Fruit fly (Drosophila melanogaster) whole organism, prepupa: ENCODE data around the gene Sec71.
A peak's percentile ranks its signal among the peaks of the same experiment; 100 is the strongest.

Experiments used
- Blimp-1 ChIP-seq: fragments of 200-800 bp; sonication (Bioruptor generic); optimal IDR thresholded peaks from 3 replicates; lab custom pipeline; 2017; ENCODE audit warnings: missing biosample characterization, missing genetic modification characterization, mild to moderate bottlenecking, moderate library complexity, missing genetic modification reagents
- CG10669 ChIP-seq: fragments of 200-800 bp; sonication (Bioruptor generic); optimal IDR thresholded peaks from 3 replicates; lab custom pipeline; 2018; ENCODE audit warnings: missing biosample characterization, mild to moderate bottlenecking, missing genetic modification characterization, moderate library complexity
- CG11762 ChIP-seq: fragments of 200-800 bp; sonication (Bioruptor generic); optimal IDR thresholded peaks from 3 replicates; lab custom pipeline; 2016; ENCODE audit warnings: missing biosample characterization, missing genetic modification characterization; ENCODE audit not compliant: insufficient read depth
- CG15336 ChIP-seq: fragments of 200-800 bp; sonication (Bioruptor generic); IDR thresholded peaks from 2 replicates; pipeline ENCODE4 v1.3.6; 2022; ENCODE audit warnings: missing biosample characterization, missing genetic modification characterization
- CG1621 ChIP-seq: fragments of 200-800 bp; sonication (Bioruptor generic); optimal IDR thresholded peaks from 3 replicates; lab custom pipeline; 2018; ENCODE audit warnings: missing biosample characterization, mild to moderate bottlenecking, missing genetic modification characterization
- CG16779 ChIP-seq: fragments of 200-800 bp; sonication (Bioruptor generic); optimal IDR thresholded peaks from 3 replicates; lab custom pipeline; 2017; ENCODE audit warnings: missing biosample characterization, mild to moderate bottlenecking, missing genetic modification characterization
- CG31627 ChIP-seq: fragments of 200-800 bp; sonication (Bioruptor generic); optimal IDR thresholded peaks from 3 replicates; lab custom pipeline; 2016; ENCODE audit warnings: missing biosample characterization, missing genetic modification characterization
- CG32006 ChIP-seq: fragments of 200-800 bp; sonication (Bioruptor generic); optimal IDR thresholded peaks from 3 replicates; lab custom pipeline; 2017; ENCODE audit warnings: missing biosample characterization, mild to moderate bottlenecking, missing genetic modification characterization
- CG3919 ChIP-seq: fragments of 200-800 bp; sonication (Bioruptor generic); optimal IDR thresholded peaks from 3 replicates; lab custom pipeline; 2016; ENCODE audit warnings: missing biosample characterization, missing genetic modification characterization
- CG6163 ChIP-seq: fragments of 200-800 bp; sonication (Bioruptor generic); IDR thresholded peaks from 3 replicates; pipeline ENCODE4 v1.3.6; 2022; ENCODE audit warnings: missing biosample characterization, missing genetic modification characterization
- CG6276 ChIP-seq: fragments of 200-800 bp; sonication (Bioruptor generic); optimal IDR thresholded peaks from 2 replicates; lab custom pipeline; 2017; ENCODE audit warnings: missing biosample characterization, mild to moderate bottlenecking, missing genetic modification characterization
- CG6808 ChIP-seq: fragments of 200-800 bp; sonication (Bioruptor generic); optimal IDR thresholded peaks from 3 replicates; lab custom pipeline; 2017; ENCODE audit warnings: missing biosample characterization, missing genetic modification characterization, mild to moderate bottlenecking, moderate library complexity, missing genetic modification reagents
- CG6854 ChIP-seq: fragments of 200-800 bp; sonication (Bioruptor generic); optimal IDR thresholded peaks from 2 replicates; lab custom pipeline; 2017; ENCODE audit warnings: missing biosample characterization, mild to moderate bottlenecking, missing genetic modification characterization
- CG7368 ChIP-seq: fragments of 200-800 bp; sonication (Bioruptor generic); optimal IDR thresholded peaks from 3 replicates; lab custom pipeline; 2016; ENCODE audit warnings: missing biosample characterization, missing genetic modification characterization
- CG8632 ChIP-seq: fragments of 200-800 bp; sonication (Bioruptor generic); optimal IDR thresholded peaks from 3 replicates; lab custom pipeline; 2016; ENCODE audit warnings: missing biosample characterization, missing genetic modification characterization
- Eip78C ChIP-seq: fragments of 200-800 bp; sonication (Bioruptor generic); peaks from one replicate; lab custom pipeline; 2016; ENCODE audit warnings: missing biosample characterization, missing genetic modification characterization
- Eip93F ChIP-seq: fragments of 200-800 bp; sonication (Bioruptor generic); optimal IDR thresholded peaks from 2 replicates; lab custom pipeline; 2016; ENCODE audit warnings: missing biosample characterization, mild to moderate bottlenecking, missing genetic modification characterization
- Ets21C ChIP-seq: fragments of 200-800 bp; sonication (Bioruptor generic); optimal IDR thresholded peaks from 3 replicates; lab custom pipeline; 2016; ENCODE audit warnings: missing biosample characterization, missing genetic modification characterization
- Ets96B ChIP-seq: fragments of 200-800 bp; optimal IDR thresholded peaks from 2 replicates; lab custom pipeline; 2019; ENCODE audit warnings: missing biosample characterization, mild to moderate bottlenecking, missing genetic modification characterization, moderate library complexity
- Gug ChIP-seq: fragments of 200-800 bp; sonication (Bioruptor generic); IDR thresholded peaks from 2 replicates; pipeline ENCODE4 v1.3.6; 2022; ENCODE audit warnings: missing biosample characterization, missing genetic modification characterization
- Hr38 ChIP-seq: sonication (Bioruptor generic); optimal IDR thresholded peaks from 2 replicates; lab custom pipeline; 2016; ENCODE audit warnings: missing biosample characterization, missing genetic modification characterization
- Hr4 ChIP-seq: fragments of 200-800 bp; sonication (Bioruptor generic); optimal IDR thresholded peaks from 3 replicates; lab custom pipeline; 2016; ENCODE audit warnings: missing biosample characterization, missing genetic modification characterization
- Lpt ChIP-seq: fragments of 200-800 bp; sonication (Bioruptor generic); optimal IDR thresholded peaks from 3 replicates; lab custom pipeline; 2016; ENCODE audit warnings: missing biosample characterization, missing genetic modification characterization
- Smox ChIP-seq: fragments of 200-800 bp; sonication (Bioruptor generic); optimal IDR thresholded peaks from 3 replicates; lab custom pipeline; 2016; ENCODE audit warnings: missing biosample characterization, missing genetic modification characterization
- Sox14 ChIP-seq: fragments of 200-800 bp; sonication (Bioruptor generic); optimal IDR thresholded peaks from 3 replicates; lab custom pipeline; 2016; ENCODE audit warnings: missing biosample characterization, missing genetic modification characterization
- Sox15 ChIP-seq: fragments of 200-800 bp; sonication (Bioruptor generic); optimal IDR thresholded peaks from 3 replicates; lab custom pipeline; 2016; ENCODE audit warnings: missing biosample characterization, missing genetic modification characterization
- achi ChIP-seq: fragments of 200-800 bp; sonication (Bioruptor generic); optimal IDR thresholded peaks from 3 replicates; lab custom pipeline; 2016; ENCODE audit warnings: missing biosample characterization, missing genetic modification characterization
- acj6 ChIP-seq: fragments of 200-800 bp; sonication (Bioruptor generic); optimal IDR thresholded peaks from 3 replicates; lab custom pipeline; 2016; ENCODE audit warnings: missing biosample characterization, missing genetic modification characterization
- dsx ChIP-seq: fragments of 200-800 bp; optimal IDR thresholded peaks from 3 replicates; lab custom pipeline; 2019; ENCODE audit warnings: missing biosample characterization, mild to moderate bottlenecking, missing genetic modification characterization, moderate library complexity; ENCODE audit not compliant: poor library complexity, severe bottlenecking
- eg ChIP-seq: fragments of 200-800 bp; sonication (Bioruptor generic); IDR thresholded peaks from 3 replicates; pipeline ENCODE4 v1.3.6; 2022; ENCODE audit warnings: missing biosample characterization, missing genetic modification characterization
- fd59A ChIP-seq: fragments of 200-800 bp; sonication (Bioruptor generic); optimal IDR thresholded peaks from 2 replicates; lab custom pipeline; 2017; ENCODE audit warnings: missing biosample characterization, mild to moderate bottlenecking, missing genetic modification characterization, missing genetic modification reagents
- fd85E ChIP-seq: fragments of 200-800 bp; sonication (Bioruptor generic); optimal IDR thresholded peaks from 3 replicates; lab custom pipeline; 2016; ENCODE audit warnings: missing biosample characterization, missing genetic modification characterization
- lz ChIP-seq: fragments of 200-800 bp; sonication (Bioruptor generic); optimal IDR thresholded peaks from 3 replicates; lab custom pipeline; 2016; ENCODE audit warnings: missing biosample characterization, missing genetic modification characterization
- net ChIP-seq: fragments of 200-800 bp; sonication (Bioruptor generic); optimal IDR thresholded peaks from 3 replicates; lab custom pipeline; 2016; ENCODE audit warnings: missing biosample characterization, missing genetic modification characterization
- pdm3 ChIP-seq: fragments of 200-800 bp; sonication (Bioruptor generic); optimal IDR thresholded peaks from 3 replicates; lab custom pipeline; 2016; ENCODE audit warnings: missing biosample characterization, missing genetic modification characterization
- salr ChIP-seq, 2 experiments: fragments of 200-800 bp; sonication (Bioruptor generic); optimal IDR thresholded peaks; 3 replicates each; lab custom pipeline; 2016 to 2018; ENCODE audit warnings: missing biosample characterization in 2 of 2, missing genetic modification characterization in 2 of 2, mild to moderate bottlenecking in 1 of 2
- spab ChIP-seq: fragments of 200-800 bp; sonication (Bioruptor generic); optimal IDR thresholded peaks from 2 replicates; lab custom pipeline; 2017; ENCODE audit warnings: missing biosample characterization, mild to moderate bottlenecking, missing genetic modification characterization, missing genetic modification reagents
- topi ChIP-seq: fragments of 200-800 bp; sonication (Bioruptor generic); optimal IDR thresholded peaks from 3 replicates; lab custom pipeline; 2016; ENCODE audit warnings: missing biosample characterization, missing genetic modification characterization
- vri ChIP-seq: fragments of 200-800 bp; sonication (Bioruptor generic); optimal IDR thresholded peaks from 3 replicates; lab custom pipeline; 2016; ENCODE audit warnings: missing biosample characterization, mild to moderate bottlenecking, missing genetic modification characterization

Gene Sec71

DNA sequence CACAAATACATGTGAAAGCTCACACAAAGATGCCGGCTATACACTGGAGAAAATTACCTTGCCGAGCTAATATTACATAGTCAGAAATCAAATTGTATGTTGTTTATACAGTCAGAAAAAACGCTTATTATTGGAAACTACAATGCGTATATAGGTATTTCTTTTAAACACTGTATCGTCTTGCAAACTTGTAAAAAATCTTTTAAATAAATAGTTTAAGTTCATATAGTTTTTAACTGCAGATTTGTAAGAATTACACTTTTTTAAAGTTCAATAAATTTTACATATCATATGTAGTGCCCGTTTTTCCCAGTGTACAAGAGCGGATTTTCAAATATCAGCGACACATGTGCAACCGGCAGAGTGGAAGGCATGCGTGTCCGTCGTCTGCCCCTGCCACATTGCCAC is 46.4 kb downstream of the Sec71 start (continued):
- TF ChIP-seq CG6854 (GFP tag; lab: Kevin White, UChicago) (peak; percentile 61), topi (GFP tag; lab: Kevin White, UChicago) (peak; percentile 95), CG7368 (GFP tag; lab: Kevin White, UChicago) (peak; percentile 72), spab (GFP tag; lab: Kevin White, UChicago) (peak; percentile 77), achi (GFP tag; lab: Kevin White, UChicago) (peak; percentile 91), acj6 (GFP tag; lab: Kevin White, UChicago) (peak; percentile 92), Sox15 (GFP tag; lab: Kevin White, UChicago) (peak; percentile 82), Gug (GFP tag; lab: Robert Waterston, UW) (peak; percentile 80), CG6276 (GFP tag; lab: Kevin White, UChicago) (peak; percentile 88), Ets96B (tag; lab: Kevin White, UChicago) (peak; percentile 82), vri (GFP tag; lab: Kevin White, UChicago) (peak; percentile 77), salr (GFP tag; optimal IDR thresholded peaks at IDR 0.05; lab: Kevin White, UChicago) (peak; percentile 15 to 92), Ets21C (peak; percentile 88), CG8632 (GFP tag; lab: Kevin White, UChicago) (peak; percentile 91), Smox (GFP tag; lab: Kevin White, UChicago) (peak; percentile 93), CG1621 (tag; lab: Kevin White, UChicago) (peak; percentile 71), CG16779 (tag; lab: Kevin White, UChicago) (peak; percentile 76), net (GFP tag; lab: Kevin White, UChicago) (peak; percentile 92), CG11762 (GFP tag; lab: Kevin White, UChicago) (peak; percentile 88), Eip78C (GFP tag; lab: Kevin White, UChicago) (peak; percentile 98), dsx (GFP tag; lab: Kevin White, UChicago) (peak; percentile 82), eg (GFP tag; lab: Robert Waterston, UW) (peak; percentile 89; the same call in 2 of the 3 replicates), pdm3 (peak; percentile 91)

dm6 chr2L:13841508-13841907 is 48.2 kb downstream of the Sec71 start, which contains the start of gene CG33307:
Gene CG33307, minus strand, starts transcription at chr2L:13841520.
- TF ChIP-seq CG15336 (GFP tag; lab: Robert Waterston, UW) (no peak), CG6163 (GFP tag; lab: Robert Waterston, UW) (no peak), lz (GFP tag; lab: Kevin White, UChicago) (no peak), Hr4 (GFP tag; lab: Kevin White, UChicago) (no peak), CG31627 (no peak), CG16779 (tag; lab: Kevin White, UChicago) (no peak), Sox14 (GFP tag; lab: Kevin White, UChicago) (no peak), CG6854 (GFP tag; lab: Kevin White, UChicago) (no peak), eg (GFP tag; lab: Robert Waterston, UW) (no peak), CG6808 (GFP tag; lab: Kevin White, UChicago) (no peak), fd59A (no peak), CG32006 (GFP tag; lab: Kevin White, UChicago) (no peak), CG6276 (GFP tag; lab: Kevin White, UChicago) (no peak), acj6 (GFP tag; lab: Kevin White, UChicago) (no peak), Eip78C (GFP tag; lab: Kevin White, UChicago) (no peak), pdm3 (no peak), Lpt (GFP tag; lab: Kevin White, UChicago) (no peak), Hr38 (GFP tag; lab: Kevin White, UChicago) (no peak), Eip93F (GFP tag; lab: Kevin White, UChicago) (no peak), CG1621 (tag; lab: Kevin White, UChicago) (no peak)

DNA sequence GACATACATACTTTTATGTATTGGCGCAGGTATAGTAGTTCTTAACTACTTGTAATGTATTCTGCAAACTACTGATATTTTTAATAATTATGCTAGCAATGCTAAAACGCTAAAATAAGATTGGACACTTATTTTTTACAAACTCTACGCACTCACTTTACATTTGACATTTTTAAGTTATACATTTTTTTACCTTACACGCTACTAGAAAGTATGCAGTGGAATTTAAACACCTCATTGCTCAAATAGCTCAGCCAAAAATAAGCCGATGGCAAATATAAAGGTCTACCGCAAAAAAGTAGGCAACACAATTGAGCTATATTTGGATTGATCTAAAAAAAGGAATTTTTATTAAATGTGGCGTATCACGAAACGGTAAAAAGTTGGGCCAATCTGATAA is 48.8 kb downstream of the Sec71 start:
- TF ChIP-seq Hr38 (GFP tag; lab: Kevin White, UChicago) (no peak), CG3919 (GFP tag; lab: Kevin White, UChicago) (no peak), acj6 (GFP tag; lab: Kevin White, UChicago) (no peak), fd85E (no peak), Gug (GFP tag; lab: Robert Waterston, UW) (no peak), CG11762 (GFP tag; lab: Kevin White, UChicago) (no peak), CG1621 (tag; lab: Kevin White, UChicago) (no peak), Blimp-1 (GFP tag; lab: Kevin White, UChicago) (no peak), CG10669 (no peak)
